Fruit fly (Drosophila melanogaster) whole organism, embryonic: ENCODE results near the gene Moe.

Experiments
- Atf3 ChIP-seq: fragments of 200-800 bp; sonication (Bioruptor generic); optimal IDR thresholded peaks from 3 replicates; lab custom pipeline; 2016; ENCODE audit warnings: missing biosample characterization, missing genetic modification characterization
- B-H1 ChIP-seq: fragments of 200-800 bp; sonication (Bioruptor generic); IDR thresholded peaks from 3 replicates; pipeline ENCODE4 v1.3.6; 2022; ENCODE audit warnings: missing biosample characterization, missing genetic modification characterization
- CG10321 ChIP-seq: fragments of 200-800 bp; sonication (Bioruptor generic); IDR thresholded peaks from 2 replicates; pipeline ENCODE4 v1.3.6; 2022; ENCODE audit warnings: missing biosample characterization, missing genetic modification characterization
- CG10543 ChIP-seq: fragments of 200-800 bp; sonication (Bioruptor generic); optimal IDR thresholded peaks from 3 replicates; lab custom pipeline; 2017; ENCODE audit warnings: missing biosample characterization, mild to moderate bottlenecking, missing genetic modification characterization, moderate library complexity
- CG11398 ChIP-seq: fragments of 200-800 bp; sonication (Bioruptor generic); optimal IDR thresholded peaks from 2 replicates; lab custom pipeline; 2016; ENCODE audit warnings: missing biosample characterization, missing genetic modification characterization
- CG11723 ChIP-seq: fragments of 200-800 bp; sonication (Bioruptor generic); optimal IDR thresholded peaks from 2 replicates; lab custom pipeline; 2017; ENCODE audit warnings: missing biosample characterization, mild to moderate bottlenecking, missing genetic modification characterization
- CG12391 ChIP-seq: fragments of 200-800 bp; sonication (Bioruptor generic); optimal IDR thresholded peaks from 3 replicates; lab custom pipeline; 2018; ENCODE audit warnings: missing biosample characterization, mild to moderate bottlenecking, missing genetic modification characterization, moderate library complexity
- CG12769 ChIP-seq: fragments of 200-800 bp; sonication (Bioruptor generic); optimal IDR thresholded peaks from 2 replicates; lab custom pipeline; 2019; ENCODE audit warnings: missing biosample characterization, mild to moderate bottlenecking, missing genetic modification characterization, moderate library complexity
- CG1529 ChIP-seq: fragments of 200-800 bp; sonication (Bioruptor generic); optimal IDR thresholded peaks from 3 replicates; lab custom pipeline; 2018; ENCODE audit warnings: missing biosample characterization, missing genetic modification characterization
- CG15514 ChIP-seq: fragments of 200-800 bp; sonication (Bioruptor generic); optimal IDR thresholded peaks from 3 replicates; lab custom pipeline; 2017; ENCODE audit warnings: missing biosample characterization, missing genetic modification characterization, mild to moderate bottlenecking, moderate library complexity, missing genetic modification reagents
- CG15601 ChIP-seq: fragments of 200-800 bp; sonication (Bioruptor generic); optimal IDR thresholded peaks from 3 replicates; lab custom pipeline; 2019; ENCODE audit warnings: missing biosample characterization, mild to moderate bottlenecking, missing genetic modification characterization, moderate library complexity
- CG17186 ChIP-seq: fragments of 200-800 bp; sonication (Bioruptor generic); optimal IDR thresholded peaks from 3 replicates; lab custom pipeline; 2017; ENCODE audit warnings: missing biosample characterization, missing genetic modification reagents, missing genetic modification characterization
- CG17829 ChIP-seq: fragments of 200-800 bp; optimal IDR thresholded peaks from 2 replicates; lab custom pipeline; 2019; ENCODE audit warnings: missing biosample characterization, mild to moderate bottlenecking, missing genetic modification characterization, moderate library complexity
- CG1792 ChIP-seq: fragments of 200-800 bp; sonication (Bioruptor generic); optimal IDR thresholded peaks from 2 replicates; lab custom pipeline; 2016; ENCODE audit warnings: missing biosample characterization, missing genetic modification characterization
- CG18619 ChIP-seq: fragments of 200-800 bp; sonication (Bioruptor generic); optimal IDR thresholded peaks from 3 replicates; lab custom pipeline; 2017; ENCODE audit warnings: missing biosample characterization, mild to moderate bottlenecking, missing genetic modification characterization
- CG31441 ChIP-seq: fragments of 200-800 bp; sonication (Bioruptor generic); IDR thresholded peaks from 2 replicates; pipeline ENCODE4 v1.3.6; 2022; ENCODE audit warnings: missing biosample characterization, missing genetic modification characterization
- CG33213 ChIP-seq: fragments of 200-800 bp; sonication (Bioruptor generic); optimal IDR thresholded peaks from 3 replicates; lab custom pipeline; 2016; ENCODE audit warnings: missing biosample characterization, missing genetic modification characterization
- CG4854 ChIP-seq: fragments of 200-800 bp; sonication (Bioruptor generic); optimal IDR thresholded peaks from 2 replicates; lab custom pipeline; 2016; ENCODE audit warnings: missing biosample characterization, missing genetic modification characterization, inconsistent platforms
- CG6175 ChIP-seq: fragments of 200-800 bp; sonication (Bioruptor generic); IDR thresholded peaks from 3 replicates; pipeline ENCODE4 v1.3.6; 2022; ENCODE audit warnings: missing biosample characterization, missing genetic modification characterization
- CG7357 ChIP-seq: fragments of 200-800 bp; sonication (Bioruptor generic); IDR thresholded peaks from 3 replicates; pipeline ENCODE4 v1.3.6; 2022; ENCODE audit warnings: missing biosample characterization, missing genetic modification characterization
- CG7556 ChIP-seq: fragments of 200-800 bp; sonication (Bioruptor generic); optimal IDR thresholded peaks from 2 replicates; lab custom pipeline; 2017; ENCODE audit warnings: missing biosample characterization, mild to moderate bottlenecking, missing genetic modification characterization
- CG7839 ChIP-seq: fragments of 200-800 bp; sonication (Bioruptor generic); optimal IDR thresholded peaks from 3 replicates; lab custom pipeline; 2018; ENCODE audit warnings: missing biosample characterization, mild to moderate bottlenecking, missing genetic modification characterization, moderate library complexity
- CG8290 ChIP-seq, 3 experiments: fragments of 200-800 bp; sonication (Bioruptor generic); optimal IDR thresholded peaks; 2 replicates each; lab custom pipeline; 2016 to 2019; ENCODE audit warnings: missing biosample characterization in 3 of 3, missing genetic modification characterization in 3 of 3, mild to moderate bottlenecking in 2 of 3, moderate library complexity in 1 of 3
- CoRest ChIP-seq: fragments of 200-800 bp; sonication (Bioruptor generic); optimal IDR thresholded peaks from 3 replicates; lab custom pipeline; 2018; ENCODE audit warnings: missing biosample characterization, mild to moderate bottlenecking, missing genetic modification characterization, moderate library complexity
- Dip3 ChIP-seq: fragments of 200-800 bp; sonication (Bioruptor generic); optimal IDR thresholded peaks from 3 replicates; lab custom pipeline; 2016; ENCODE audit warnings: missing biosample characterization, missing genetic modification characterization
- Dll ChIP-seq: fragments of 200-800 bp; sonication (Bioruptor generic); IDR thresholded peaks from 4 replicates; pipeline ENCODE4 v1.3.6; 2022; ENCODE audit warnings: missing biosample characterization, missing genetic modification characterization; ENCODE audit not compliant: partially characterized antibody
- H15 ChIP-seq: fragments of 200-800 bp; sonication (Bioruptor generic); IDR thresholded peaks from 3 replicates; pipeline ENCODE4 v1.3.6; 2022; ENCODE audit warnings: missing biosample characterization, missing genetic modification characterization
- Lim3 ChIP-seq: fragments of 200-800 bp; sonication (Bioruptor generic); IDR thresholded peaks from 2 replicates; pipeline ENCODE4 v1.3.6; 2022; ENCODE audit warnings: missing biosample characterization, missing genetic modification characterization
- Mad ChIP-seq: fragments of 200-800 bp; sonication (Bioruptor generic); optimal IDR thresholded peaks from 2 replicates; lab custom pipeline; 2016; ENCODE audit warnings: missing biosample characterization, missing genetic modification characterization
- Max ChIP-seq: fragments of 200-800 bp; sonication (Bioruptor generic); optimal IDR thresholded peaks from 2 replicates; lab custom pipeline; 2016; ENCODE audit warnings: missing biosample characterization, mild to moderate bottlenecking, missing genetic modification characterization
- Stat92E ChIP-seq, 3 experiments: fragments of >200 bp in 2 of 3; fragments of 200-800 bp in 1 of 3; sonication (Bioruptor generic) in 1 of 3; optimal IDR thresholded peaks; 2 replicates each; lab custom pipeline; 2017 to 2019; ENCODE audit warnings: missing biosample characterization in 3 of 3, missing genetic modification characterization in 3 of 3, mild to moderate bottlenecking in 1 of 3, moderate library complexity in 1 of 3
- amos ChIP-seq: fragments of 200-800 bp; sonication (Bioruptor generic); IDR thresholded peaks from 2 replicates; pipeline ENCODE4 v1.3.6; 2022; ENCODE audit warnings: missing biosample characterization, missing genetic modification characterization; ENCODE audit not compliant: partially characterized antibody
- ash1 ChIP-seq: fragments of 200-800 bp; sonication (Bioruptor generic); optimal IDR thresholded peaks from 2 replicates; lab custom pipeline; 2018; ENCODE audit warnings: missing biosample characterization, mild to moderate bottlenecking, missing genetic modification characterization
- bsh ChIP-seq, 2 experiments: fragments of 200-800 bp; sonication (Bioruptor generic); optimal IDR thresholded peaks; 2 replicates each; lab custom pipeline; 2017 to 2018; ENCODE audit warnings: mild to moderate bottlenecking in 2 of 2, missing biosample characterization in 2 of 2, missing genetic modification characterization in 2 of 2, moderate library complexity in 1 of 2
- btn ChIP-seq: fragments of 200-800 bp; sonication (Bioruptor generic); optimal IDR thresholded peaks from 2 replicates; lab custom pipeline; 2016; ENCODE audit warnings: missing biosample characterization, missing genetic modification characterization
- cato ChIP-seq: fragments of 200-800 bp; sonication (Bioruptor generic); optimal IDR thresholded peaks from 2 replicates; lab custom pipeline; 2016; ENCODE audit warnings: missing biosample characterization, missing genetic modification characterization, borderline replicate concordance
- dan ChIP-seq: fragments of 200-800 bp; sonication (Bioruptor generic); IDR thresholded peaks from 2 replicates; pipeline ENCODE4 v1.3.6; 2022; ENCODE audit warnings: missing biosample characterization, missing genetic modification characterization
- dmrt11E ChIP-seq: fragments of 200-800 bp; sonication (Bioruptor generic); optimal IDR thresholded peaks from 3 replicates; lab custom pipeline; 2018; ENCODE audit warnings: missing biosample characterization, mild to moderate bottlenecking, missing genetic modification characterization, moderate library complexity
- ems ChIP-seq: fragments of 200-800 bp; sonication (Bioruptor generic); optimal IDR thresholded peaks from 3 replicates; lab custom pipeline; 2016; ENCODE audit warnings: missing biosample characterization, missing genetic modification characterization
- eve ChIP-seq, 2 experiments: fragments of >200 bp; optimal IDR thresholded peaks; 2 replicates each; lab custom pipeline; 2017; ENCODE audit warnings: missing biosample characterization in 2 of 2, missing genetic modification characterization in 2 of 2
- gcm ChIP-seq: fragments of 200-800 bp; sonication (Bioruptor generic); optimal IDR thresholded peaks from 2 replicates; lab custom pipeline; 2019; ENCODE audit warnings: missing biosample characterization, mild to moderate bottlenecking, missing genetic modification characterization, moderate library complexity
- gt ChIP-seq: fragments of 200-800 bp; sonication (Bioruptor generic); IDR thresholded peaks from 2 replicates; pipeline ENCODE4 v1.3.6; 2022; ENCODE audit warnings: missing biosample characterization, missing genetic modification characterization
- ken ChIP-seq: fragments of 200-800 bp; sonication (Bioruptor generic); IDR thresholded peaks from 3 replicates; pipeline ENCODE4 v1.3.6; 2022; ENCODE audit warnings: missing biosample characterization, missing genetic modification characterization
- kni ChIP-seq: fragments of 200-800 bp; sonication (Bioruptor generic); optimal IDR thresholded peaks from 3 replicates; lab custom pipeline; 2017; ENCODE audit warnings: mild to moderate bottlenecking, missing biosample characterization, missing genetic modification reagents, missing genetic modification characterization
- lola ChIP-seq, 3 experiments: fragments of >200 bp in 2 of 3; fragments of 200-800 bp in 1 of 3; sonication (Bioruptor generic) in 1 of 3; optimal IDR thresholded peaks; 2 replicates each; lab custom pipeline; 2017 to 2019; ENCODE audit warnings: missing biosample characterization in 3 of 3, missing genetic modification characterization in 3 of 3, mild to moderate bottlenecking in 1 of 3, moderate library complexity in 1 of 3
- luna ChIP-seq: fragments of 200-800 bp; sonication (Bioruptor generic); optimal IDR thresholded peaks from 2 replicates; lab custom pipeline; 2016; ENCODE audit warnings: missing biosample characterization, missing genetic modification characterization
- mam ChIP-seq: fragments of 200-800 bp; sonication (Bioruptor generic); optimal IDR thresholded peaks from 3 replicates; lab custom pipeline; 2016; ENCODE audit warnings: missing biosample characterization, missing genetic modification characterization

The Moe gene

dm6 chrX:8896845-8897775 lies 1.0 kb downstream of the Moe start (continued):
- no peak for TF ChIP-seq cato (GFP tag; lab: Kevin White, UChicago)
- no peak for TF ChIP-seq H15
- no peak for TF ChIP-seq CG10543
- no peak for TF ChIP-seq ems
- peak; percentile 10 for TF ChIP-seq CG7839 (tag; lab: Kevin White, UChicago)
- TF ChIP-seq CG1529 (GFP tag; lab: Kevin White, UChicago): peak; percentile 0
- TF ChIP-seq CoRest (tag; lab: Kevin White, UChicago): peak; percentile 7
- peak; percentile 15 for TF ChIP-seq CG17829 (tag; lab: Kevin White, UChicago)
- no peak for TF ChIP-seq Max (GFP tag; lab: Kevin White, UChicago)
- peak; percentile 12 for TF ChIP-seq CG12769 (tag; lab: Kevin White, UChicago)
- 0 out of 2 replicates have a peak, but pooled peaks have one; percentile 27 for TF ChIP-seq CG31441 (GFP tag; lab: Robert Waterston, UW)
- TF ChIP-seq lola (GFP tag; optimal IDR thresholded peaks at IDR 0.05; lab: Kevin White, UChicago): peak in 1 of 3 experiments; percentile 12
- peak; percentile 9 for TF ChIP-seq gcm
- no peak for TF ChIP-seq CG7357 (GFP tag; lab: Robert Waterston, UW)
- no peak for TF ChIP-seq Dip3 (GFP tag; lab: Kevin White, UChicago)
- TF ChIP-seq kni (GFP tag; lab: Kevin White, UChicago): peak; percentile 46
- TF ChIP-seq dmrt11E: peak; percentile 4
- TF ChIP-seq B-H1 (GFP tag; lab: Robert Waterston, UW): no peak
- TF ChIP-seq bsh (GFP tag; optimal IDR thresholded peaks at IDR 0.05; lab: Kevin White, UChicago): peak in 1 of 2 experiments; percentile 17
- TF ChIP-seq CG18619: no peak

dm6 chrX:8896080-8896479 lies 2.1 kb downstream of the Moe start:
- peak; percentile 93 for TF ChIP-seq CG6175 (GFP tag; lab: Robert Waterston, UW)
- TF ChIP-seq Stat92E (GFP tag; optimal IDR thresholded peaks at IDR 0.05; lab: Kevin White, UChicago): peak in 1 of 3 experiments; percentile 62
- TF ChIP-seq CG11723 (GFP tag; lab: Kevin White, UChicago): peak; percentile 91
- peak; percentile 78 for TF ChIP-seq mam (GFP tag; lab: Kevin White, UChicago)
- TF ChIP-seq CG33213 (GFP tag; lab: Kevin White, UChicago): peak; percentile 70
- peak; percentile 56 for TF ChIP-seq CG1792 (GFP tag; lab: Kevin White, UChicago)
- peak; percentile 89 for TF ChIP-seq CG15601 (tag; lab: Kevin White, UChicago)
- TF ChIP-seq Lim3 (GFP tag; lab: Robert Waterston, UW): peak; percentile 91
- TF ChIP-seq CG7556 (GFP tag; lab: Kevin White, UChicago): peak; percentile 86
- TF ChIP-seq CG17186 (GFP tag; lab: Kevin White, UChicago): peak; percentile 61
- peak; percentile 41 for TF ChIP-seq CG11398 (GFP tag; lab: Kevin White, UChicago)
- TF ChIP-seq luna (GFP tag; lab: Kevin White, UChicago): no peak
- TF ChIP-seq Dll (GFP tag; lab: Robert Waterston, UW): no peak
- TF ChIP-seq dan (GFP tag; lab: Robert Waterston, UW): peak; percentile 85
- no peak for TF ChIP-seq amos (GFP tag; lab: Robert Waterston, UW)
- TF ChIP-seq CG8290 (GFP tag; optimal IDR thresholded peaks at IDR 0.05; lab: Kevin White, UChicago): peak; percentile 69
- TF ChIP-seq CG8290 (tag; optimal IDR thresholded peaks at IDR 0.05; lab: Kevin White, UChicago): peak; percentile 19 to 98
- peak; percentile 84 for TF ChIP-seq CG4854 (GFP tag; lab: Kevin White, UChicago)
- peak; percentile 77 for TF ChIP-seq CG10321 (GFP tag; lab: Robert Waterston, UW)
- TF ChIP-seq H15: peak; percentile 95
- peak; percentile 96 for TF ChIP-seq ken
- peak; percentile 87 for TF ChIP-seq CG15514 (GFP tag; lab: Kevin White, UChicago)
- peak; percentile 68 for TF ChIP-seq Atf3 (GFP tag; lab: Kevin White, UChicago)
- peak; percentile 88 for TF ChIP-seq Mad (GFP tag; lab: Kevin White, UChicago)
- TF ChIP-seq CG12391 (tag; lab: Kevin White, UChicago): peak; percentile 94
- peak; percentile 58 for TF ChIP-seq ash1 (GFP tag; lab: Kevin White, UChicago)
- peak; percentile 15 for TF ChIP-seq btn
- peak in 1 of 2 experiments; percentile 93 for TF ChIP-seq eve (GFP tag; optimal IDR thresholded peaks at IDR 0.05; lab: Kevin White, UChicago)
- peak; percentile 88 for TF ChIP-seq gt (GFP tag; lab: Robert Waterston, UW)
